Fruit fly (Drosophila melanogaster) whole organism, embryonic: ENCODE data around the gene Gr63a.

Experiments
- BEAF-32 ChIP-seq: fragments of 200-800 bp; sonication (Bioruptor generic); optimal IDR thresholded peaks from 3 replicates; lab custom pipeline; 2017; ENCODE audit warnings: missing biosample characterization, missing genetic modification characterization, mild to moderate bottlenecking, moderate library complexity, missing genetic modification reagents
- CG10565 ChIP-seq: fragments of 200-800 bp; sonication (Bioruptor generic); optimal IDR thresholded peaks from 3 replicates; lab custom pipeline; 2016; ENCODE audit warnings: missing biosample characterization, mild to moderate bottlenecking, missing genetic modification characterization
- CG11247 ChIP-seq: fragments of 200-800 bp; sonication (Bioruptor generic); IDR thresholded peaks from 2 replicates; pipeline ENCODE4 v1.3.6; 2022; ENCODE audit warnings: missing biosample characterization, missing genetic modification characterization
- CG12236 ChIP-seq: fragments of 200-800 bp; sonication (Bioruptor generic); optimal IDR thresholded peaks from 2 replicates; lab custom pipeline; 2016; ENCODE audit warnings: missing biosample characterization, missing genetic modification characterization
- CG12769 ChIP-seq: fragments of 200-800 bp; sonication (Bioruptor generic); optimal IDR thresholded peaks from 2 replicates; lab custom pipeline; 2019; ENCODE audit warnings: missing biosample characterization, mild to moderate bottlenecking, missing genetic modification characterization, moderate library complexity
- CG13296 ChIP-seq: fragments of 200-800 bp; sonication (Bioruptor generic); optimal IDR thresholded peaks from 3 replicates; lab custom pipeline; 2018; ENCODE audit warnings: missing biosample characterization, mild to moderate bottlenecking, missing genetic modification characterization
- CG14710 ChIP-seq: fragments of 200-800 bp; sonication (Bioruptor generic); optimal IDR thresholded peaks from 3 replicates; lab custom pipeline; 2019; ENCODE audit warnings: missing biosample characterization, mild to moderate bottlenecking, missing genetic modification characterization, moderate library complexity
- CG15601 ChIP-seq: fragments of 200-800 bp; sonication (Bioruptor generic); optimal IDR thresholded peaks from 3 replicates; lab custom pipeline; 2019; ENCODE audit warnings: missing biosample characterization, mild to moderate bottlenecking, missing genetic modification characterization, moderate library complexity
- CG17186 ChIP-seq: fragments of 200-800 bp; sonication (Bioruptor generic); optimal IDR thresholded peaks from 3 replicates; lab custom pipeline; 2017; ENCODE audit warnings: missing biosample characterization, missing genetic modification reagents, missing genetic modification characterization
- CG17568 ChIP-seq: fragments of 200-800 bp; sonication (Bioruptor generic); optimal IDR thresholded peaks from 2 replicates; lab custom pipeline; 2018; ENCODE audit warnings: missing biosample characterization, mild to moderate bottlenecking, missing genetic modification characterization, moderate library complexity
- CG17802 ChIP-seq: fragments of 200-800 bp; sonication (Bioruptor generic); optimal IDR thresholded peaks from 2 replicates; lab custom pipeline; 2018; ENCODE audit warnings: missing biosample characterization, mild to moderate bottlenecking, missing genetic modification characterization, moderate library complexity
- CG2202 ChIP-seq: fragments of 200-800 bp; sonication (Bioruptor generic); optimal IDR thresholded peaks from 2 replicates; lab custom pipeline; 2018; ENCODE audit warnings: missing biosample characterization, mild to moderate bottlenecking, missing genetic modification characterization
- CG3838 ChIP-seq: fragments of 200-800 bp; sonication (Bioruptor generic); optimal IDR thresholded peaks from 3 replicates; lab custom pipeline; 2016; ENCODE audit warnings: missing biosample characterization, missing genetic modification characterization
- CG3995 ChIP-seq: fragments of 200-800 bp; sonication (Bioruptor generic); optimal IDR thresholded peaks from 3 replicates; lab custom pipeline; 2016; ENCODE audit warnings: missing biosample characterization, missing genetic modification characterization
- CG4854 ChIP-seq: fragments of 200-800 bp; sonication (Bioruptor generic); optimal IDR thresholded peaks from 2 replicates; lab custom pipeline; 2016; ENCODE audit warnings: missing biosample characterization, missing genetic modification characterization, inconsistent platforms
- CG7357 ChIP-seq: fragments of 200-800 bp; sonication (Bioruptor generic); IDR thresholded peaks from 3 replicates; pipeline ENCODE4 v1.3.6; 2022; ENCODE audit warnings: missing biosample characterization, missing genetic modification characterization
- CG8359 ChIP-seq: fragments of 200-800 bp; sonication (Bioruptor generic); optimal IDR thresholded peaks from 2 replicates; lab custom pipeline; 2017; ENCODE audit warnings: missing biosample characterization, mild to moderate bottlenecking, missing genetic modification characterization, borderline replicate concordance
- CG8924 ChIP-seq: fragments of 200-800 bp; optimal IDR thresholded peaks from 3 replicates; lab custom pipeline; 2019; ENCODE audit warnings: missing biosample characterization, mild to moderate bottlenecking, missing genetic modification characterization, moderate library complexity
- CHES-1-like ChIP-seq: fragments of 200-800 bp; sonication (Bioruptor generic); optimal IDR thresholded peaks from 2 replicates; lab custom pipeline; 2016; ENCODE audit warnings: missing biosample characterization, missing genetic modification characterization
- CoRest ChIP-seq: fragments of 200-800 bp; sonication (Bioruptor generic); optimal IDR thresholded peaks from 3 replicates; lab custom pipeline; 2018; ENCODE audit warnings: missing biosample characterization, mild to moderate bottlenecking, missing genetic modification characterization, moderate library complexity
- Dfd ChIP-seq, 2 experiments: fragments of >200 bp; optimal IDR thresholded peaks; 2 replicates each; lab custom pipeline; 2017; ENCODE audit warnings: missing biosample characterization in 2 of 2, missing genetic modification characterization in 2 of 2
- Dll ChIP-seq: fragments of 200-800 bp; sonication (Bioruptor generic); IDR thresholded peaks from 4 replicates; pipeline ENCODE4 v1.3.6; 2022; ENCODE audit warnings: missing biosample characterization, missing genetic modification characterization; ENCODE audit not compliant: partially characterized antibody
- Elba2 ChIP-seq: fragments of 200-800 bp; sonication (Bioruptor generic); optimal IDR thresholded peaks from 3 replicates; lab custom pipeline; 2016; ENCODE audit warnings: missing biosample characterization, missing genetic modification characterization
- Ets97D ChIP-seq: fragments of 200-800 bp; sonication (Bioruptor generic); optimal IDR thresholded peaks from 3 replicates; lab custom pipeline; 2016; ENCODE audit warnings: missing biosample characterization, missing genetic modification characterization
- HLH4C ChIP-seq: fragments of 200-800 bp; sonication (Bioruptor generic); IDR thresholded peaks from 3 replicates; pipeline ENCODE4 v1.3.6; 2022; ENCODE audit warnings: missing biosample characterization, missing genetic modification characterization; ENCODE audit not compliant: partially characterized antibody
- Hey ChIP-seq: fragments of 200-800 bp; sonication (Bioruptor generic); optimal IDR thresholded peaks from 3 replicates; lab custom pipeline; 2018; ENCODE audit warnings: missing biosample characterization, mild to moderate bottlenecking, missing genetic modification characterization
- HmgZ ChIP-seq: fragments of 200-800 bp; sonication (Bioruptor generic); optimal IDR thresholded peaks from 2 replicates; lab custom pipeline; 2018; ENCODE audit warnings: missing biosample characterization, mild to moderate bottlenecking, missing genetic modification characterization
- Lim3 ChIP-seq: fragments of 200-800 bp; sonication (Bioruptor generic); IDR thresholded peaks from 2 replicates; pipeline ENCODE4 v1.3.6; 2022; ENCODE audit warnings: missing biosample characterization, missing genetic modification characterization
- MTF-1 ChIP-seq: fragments of 200-800 bp; sonication (Bioruptor generic); optimal IDR thresholded peaks from 2 replicates; lab custom pipeline; 2018; ENCODE audit warnings: missing biosample characterization, mild to moderate bottlenecking, missing genetic modification characterization, borderline replicate concordance
- Max ChIP-seq: fragments of 200-800 bp; sonication (Bioruptor generic); optimal IDR thresholded peaks from 2 replicates; lab custom pipeline; 2016; ENCODE audit warnings: missing biosample characterization, mild to moderate bottlenecking, missing genetic modification characterization
- Pdp1 ChIP-seq, 2 experiments: fragments of 200-800 bp; sonication (Bioruptor generic); optimal IDR thresholded peaks; 3 replicates each; lab custom pipeline; 2016; ENCODE audit warnings: missing biosample characterization in 2 of 2, missing genetic modification characterization in 2 of 2, mild to moderate bottlenecking in 1 of 2, moderate library complexity in 1 of 2
- Rfx ChIP-seq: fragments of 200-800 bp; sonication (Bioruptor generic); IDR thresholded peaks from 2 replicates; pipeline ENCODE4 v1.3.6; 2022; ENCODE audit warnings: missing biosample characterization, missing genetic modification characterization
- TFAM ChIP-seq: fragments of 200-800 bp; sonication (Bioruptor generic); optimal IDR thresholded peaks from 2 replicates; lab custom pipeline; 2017; ENCODE audit warnings: missing biosample characterization, missing genetic modification characterization, inconsistent platforms
- ato ChIP-seq: fragments of 200-800 bp; sonication (Bioruptor generic); IDR thresholded peaks from 2 replicates; pipeline ENCODE4 v1.3.6; 2022; ENCODE audit warnings: missing biosample characterization, missing genetic modification characterization; ENCODE audit not compliant: partially characterized antibody
- az2 ChIP-seq: fragments of 200-800 bp; sonication (Bioruptor generic); optimal IDR thresholded peaks from 3 replicates; lab custom pipeline; 2016; ENCODE audit warnings: missing biosample characterization, missing genetic modification characterization
- cas ChIP-seq: fragments of 200-800 bp; sonication (Bioruptor generic); IDR thresholded peaks from 2 replicates; pipeline ENCODE4 v1.3.6; 2022; ENCODE audit warnings: missing biosample characterization, missing genetic modification characterization
- dmrt11E ChIP-seq: fragments of 200-800 bp; sonication (Bioruptor generic); optimal IDR thresholded peaks from 3 replicates; lab custom pipeline; 2018; ENCODE audit warnings: missing biosample characterization, mild to moderate bottlenecking, missing genetic modification characterization, moderate library complexity
- dpn ChIP-seq, 2 experiments: fragments of 200-800 bp; sonication (Bioruptor generic); optimal IDR thresholded peaks; 3 replicates each; lab custom pipeline; 2016; ENCODE audit warnings: missing biosample characterization in 2 of 2, missing genetic modification characterization in 2 of 2
- gfzf ChIP-seq: fragments of 200-800 bp; sonication (Bioruptor generic); optimal IDR thresholded peaks from 2 replicates; lab custom pipeline; 2016; ENCODE audit warnings: missing biosample characterization, mild to moderate bottlenecking, missing genetic modification characterization, moderate library complexity
- ham ChIP-seq: fragments of 200-800 bp; sonication (Bioruptor generic); IDR thresholded peaks from 2 replicates; pipeline ENCODE4 v1.3.6; 2022; ENCODE audit warnings: missing biosample characterization, missing genetic modification characterization
- jigr1 ChIP-seq: fragments of 200-800 bp; sonication (Bioruptor generic); IDR thresholded peaks from 3 replicates; pipeline ENCODE4 v1.3.6; 2022; ENCODE audit warnings: missing biosample characterization, missing genetic modification characterization
- kah ChIP-seq: fragments of 200-800 bp; sonication (Bioruptor generic); optimal IDR thresholded peaks from 2 replicates; lab custom pipeline; 2018; ENCODE audit warnings: missing biosample characterization, mild to moderate bottlenecking, missing genetic modification characterization
- luna ChIP-seq: fragments of 200-800 bp; sonication (Bioruptor generic); optimal IDR thresholded peaks from 2 replicates; lab custom pipeline; 2016; ENCODE audit warnings: missing biosample characterization, missing genetic modification characterization
- onecut ChIP-seq: fragments of 200-800 bp; sonication (Bioruptor generic); IDR thresholded peaks from 2 replicates; pipeline ENCODE4 v1.3.6; 2022; ENCODE audit warnings: missing biosample characterization, missing genetic modification characterization
- pb ChIP-seq: fragments of 200-800 bp; sonication (Bioruptor generic); optimal IDR thresholded peaks from 3 replicates; lab custom pipeline; 2016; ENCODE audit warnings: missing biosample characterization, missing genetic modification characterization
- shn ChIP-seq: fragments of 200-800 bp; sonication (Bioruptor generic); optimal IDR thresholded peaks from 3 replicates; lab custom pipeline; 2016; ENCODE audit warnings: missing biosample characterization, missing genetic modification characterization
- sisA ChIP-seq: fragments of 200-800 bp; sonication (Bioruptor generic); IDR thresholded peaks from 2 replicates; pipeline ENCODE4 v1.3.6; 2022; ENCODE audit warnings: missing biosample characterization, missing genetic modification characterization
- trem ChIP-seq: fragments of 200-800 bp; optimal IDR thresholded peaks from 3 replicates; lab custom pipeline; 2019; ENCODE audit warnings: missing biosample characterization, mild to moderate bottlenecking, missing genetic modification characterization, moderate library complexity
- vvl ChIP-seq: fragments of 200-800 bp; sonication (Bioruptor generic); IDR thresholded peaks from 2 replicates; pipeline ENCODE4 v1.3.6; 2022; ENCODE audit warnings: missing biosample characterization, missing genetic modification characterization
- wor ChIP-seq: fragments of 200-800 bp; sonication (Bioruptor generic); IDR thresholded peaks from 2 replicates; pipeline ENCODE4 v1.3.6; 2022; ENCODE audit warnings: missing biosample characterization, missing genetic modification characterization

Gr63a gene

DNA sequence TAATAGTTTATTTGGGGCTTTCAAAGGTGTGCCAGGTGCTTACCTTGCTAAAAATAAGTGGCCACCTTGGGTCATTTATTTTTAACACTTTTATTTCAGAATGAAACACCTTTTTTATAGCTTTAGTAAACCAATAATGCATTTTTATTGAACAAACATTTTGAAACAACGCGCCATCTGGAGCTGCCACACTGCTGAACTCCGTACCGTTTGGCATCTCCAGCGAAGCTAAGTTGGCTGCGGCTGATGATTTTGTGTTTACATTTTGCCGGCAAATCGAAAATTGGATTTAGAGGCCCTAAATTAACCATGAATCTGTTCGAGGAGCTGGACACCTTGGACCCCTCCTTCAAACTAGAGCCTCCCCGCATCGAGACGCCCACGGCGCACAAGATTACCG, 8.7 kb upstream of the Gr63a start, which contains the start of gene ida:
TSS of gene ida (plus strand) at position 234 of the 400 bp plus-strand sequence.
- TF ChIP-seq CG11247 (GFP tag; lab: Robert Waterston, UW) (no peak), MTF-1 (GFP tag; lab: Kevin White, UChicago) (no peak), CG8924 (no peak), CHES-1-like (GFP tag; lab: Kevin White, UChicago) (peak; percentile 33), luna (GFP tag; lab: Kevin White, UChicago) (no peak), Elba2 (GFP tag; lab: Kevin White, UChicago) (no peak), wor (GFP tag; lab: Robert Waterston, UW) (no peak), TFAM (GFP tag; lab: Kevin White, UChicago) (no peak), jigr1 (no peak), dpn (GFP tag; optimal IDR thresholded peaks at IDR 0.05; lab: Kevin White, UChicago) (no peak), Max (no peak), CG13296 (GFP tag; lab: Kevin White, UChicago) (peak; percentile 1), CG17568 (peak; percentile 11), onecut (peak; percentile 18; the same call in 1 of the 2 replicates), HmgZ (tag; lab: Kevin White, UChicago) (peak; percentile 68), az2 (no peak), shn (GFP tag; lab: Kevin White, UChicago) (no peak), vvl (GFP tag; lab: Robert Waterston, UW) (peak; percentile 40; the same call in 1 of the 2 replicates), cas (GFP tag; lab: Robert Waterston, UW) (no peak), Lim3 (GFP tag; lab: Robert Waterston, UW) (no peak), Rfx (peak; percentile 24; the same call in 1 of the 2 replicates), pb (GFP tag; lab: Kevin White, UChicago) (no peak), CG17186 (GFP tag; lab: Kevin White, UChicago) (peak; percentile 26), CG17802 (no peak), ato (GFP tag; lab: Robert Waterston, UW) (no peak), dmrt11E (tag; lab: Kevin White, UChicago) (no peak), CoRest (tag; lab: Kevin White, UChicago) (peak; percentile 12), ham (GFP tag; lab: Robert Waterston, UW) (no peak), CG2202 (tag; lab: Kevin White, UChicago) (no peak), CG4854 (GFP tag; lab: Kevin White, UChicago) (no peak), sisA (GFP tag; lab: Robert Waterston, UW) (no peak), gfzf (GFP tag; lab: Kevin White, UChicago) (peak; percentile 47), trem (tag; lab: Kevin White, UChicago) (peak; percentile 61), CG12769 (peak; percentile 27), Dfd (GFP tag; optimal IDR thresholded peaks at IDR 0.05; lab: Kevin White, UChicago) (no peak), Ets97D (peak; percentile 84), CG10565 (GFP tag; lab: Kevin White, UChicago) (no peak), kah (no peak), BEAF-32 (peak; percentile 37), CG14710 (peak; percentile 36), CG3995 (GFP tag; lab: Kevin White, UChicago) (no peak), CG3838 (GFP tag; lab: Kevin White, UChicago) (no peak), CG8359 (GFP tag; lab: Kevin White, UChicago) (no peak), HLH4C (GFP tag; lab: Robert Waterston, UW) (no peak), Dll (GFP tag; lab: Robert Waterston, UW) (0 out of 4 replicates have a peak, but pooled peaks have one; percentile 23), CG15601 (tag; lab: Kevin White, UChicago) (peak; percentile 8), Hey (peak; percentile 53), CG7357 (GFP tag; lab: Robert Waterston, UW) (no peak), Pdp1 (GFP tag; optimal IDR thresholded peaks at IDR 0.05; lab: Kevin White, UChicago) (peak in 1 of 2 experiments; percentile 6), CG12236 (no peak)
